Fruit fly (Drosophila melanogaster) S2 (cell line): ENCODE results near the gene Nazo.

Experiments used
- CG8478 ChIP-seq: fragments of >200 bp; optimal IDR thresholded peaks from 2 replicates; lab custom pipeline; 2018
- CTCF ChIP-seq, 2 experiments: fragments of >200 bp; optimal IDR thresholded peaks; 2 replicates each; lab custom pipeline; 2018

dm6 chr3R:8284234-8284633, 3.4 kb upstream of the Nazo start:
- TF ChIP-seq CG8478 = no peak
- no peak for TF ChIP-seq CTCF (optimal IDR thresholded peaks at IDR 0.05; lab: Kevin White, UChicago)
